Fruit fly (Drosophila melanogaster) whole organism, pupa: Measurements from ENCODE around the gene toc.

Source experiments
- CG15710 ChIP-seq: fragments of 200-800 bp; sonication (Bioruptor generic); optimal IDR thresholded peaks from 2 replicates; lab custom pipeline; 2018; ENCODE audit warnings: missing biosample characterization, mild to moderate bottlenecking, missing genetic modification characterization, moderate library complexity
- CG17806 ChIP-seq: fragments of 200-800 bp; sonication (Bioruptor generic); optimal IDR thresholded peaks from 2 replicates; lab custom pipeline; 2018; ENCODE audit warnings: missing biosample characterization, mild to moderate bottlenecking, missing genetic modification characterization, moderate library complexity
- CG34367 ChIP-seq: fragments of 200-800 bp; sonication (Bioruptor generic); optimal IDR thresholded peaks from 2 replicates; lab custom pipeline; 2018; ENCODE audit warnings: missing biosample characterization, mild to moderate bottlenecking, missing genetic modification characterization
- CG4496 ChIP-seq: fragments of 200-800 bp; sonication (Bioruptor generic); IDR thresholded peaks from 3 replicates; pipeline ENCODE4 v1.3.6; 2022; ENCODE audit warnings: missing biosample characterization, missing genetic modification characterization
- CG8159 ChIP-seq: fragments of 200-800 bp; sonication (Bioruptor generic); optimal IDR thresholded peaks from 3 replicates; lab custom pipeline; 2018; ENCODE audit warnings: missing biosample characterization, mild to moderate bottlenecking, missing genetic modification characterization, moderate library complexity
- CG9948 ChIP-seq: fragments of 200-800 bp; sonication (Bioruptor generic); optimal IDR thresholded peaks from 2 replicates; lab custom pipeline; 2018; ENCODE audit warnings: missing biosample characterization, mild to moderate bottlenecking, missing genetic modification characterization, moderate library complexity
- D1 ChIP-seq: fragments of 200-800 bp; sonication (Bioruptor generic); optimal IDR thresholded peaks from 2 replicates; lab custom pipeline; 2018; ENCODE audit warnings: missing biosample characterization, mild to moderate bottlenecking, missing genetic modification characterization, moderate library complexity
- Snoo ChIP-seq: fragments of 200-800 bp; sonication (Bioruptor generic); optimal IDR thresholded peaks from 3 replicates; lab custom pipeline; 2017; ENCODE audit warnings: missing biosample characterization, mild to moderate bottlenecking, missing genetic modification characterization, inconsistent platforms
- fd96Ca ChIP-seq: fragments of 200-800 bp; sonication (Bioruptor generic); IDR thresholded peaks from 3 replicates; pipeline ENCODE4 v1.3.6; 2022; ENCODE audit warnings: missing biosample characterization, missing genetic modification characterization
- gl ChIP-seq: fragments of 200-800 bp; sonication (Bioruptor generic); optimal IDR thresholded peaks from 2 replicates; lab custom pipeline; 2018; ENCODE audit warnings: missing biosample characterization, mild to moderate bottlenecking, missing genetic modification characterization

Gene toc

dm6 chr2L:3034969-3035368 is 109.6 kb downstream of the toc start, which contains the start of gene CG17258:
TSS of gene CG17258 (minus strand) at chr2L:3035348.
- no peak for TF ChIP-seq CG15710 (tag; lab: Kevin White, UChicago)
- TF ChIP-seq CG34367 (tag; lab: Kevin White, UChicago), result no peak
- no peak for TF ChIP-seq D1
- TF ChIP-seq gl (tag; lab: Kevin White, UChicago), result no peak
- no peak for TF ChIP-seq CG17806 (tag; lab: Kevin White, UChicago)

dm6 chr2L:3030350-3030749 is 114.2 kb downstream of the toc start, which contains the start of gene GABPI:
TSS of gene GABPI (plus strand) at chr2L:3030539.
- no peak for TF ChIP-seq CG34367 (tag; lab: Kevin White, UChicago)
- TF ChIP-seq CG9948 (tag; lab: Kevin White, UChicago), result no peak
- TF ChIP-seq D1, result no peak
- peak; percentile 21 for TF ChIP-seq Snoo

- TF ChIP-seq CG4496 (GFP tag; lab: Robert Waterston, UW) (no peak), CG8159 (tag; lab: Kevin White, UChicago) (no peak)
- TF ChIP-seq, all 21 proteins: peak for 0
Measured at dm6 chr2L:3029012-3029411, 115.6 kb downstream of the toc start, which contains the start of the genes Sf3b2 and CG17219. TSS of gene Sf3b2 (minus strand) at chr2L:3029168. TSS of gene CG17219 (plus strand) at chr2L:3029253.

dm6 chr2L:3022986-3023385 is 121.6 kb downstream of the toc start, which contains the start of the genes alpha4GT1 and Prp40:
TSS of gene alpha4GT1 (minus strand) at chr2L:3023141.
TSS of gene Prp40 (plus strand) at chr2L:3023226.
- TF ChIP-seq CG34367 (tag; lab: Kevin White, UChicago) (no peak), CG8159 (tag; lab: Kevin White, UChicago) (no peak), fd96Ca (GFP tag; lab: Robert Waterston, UW) (no peak)
